Worm (Caenorhabditis elegans) whole organism, mixed stage, embryonic: Measurements from ENCODE around the gene K08C7.6.

Source experiments
- M03D4.4 ChIP-seq: sonication (generic microtip); optimal IDR thresholded peaks from 2 replicates; lab custom pipeline; 2017; ENCODE audit warnings: mild to moderate bottlenecking, missing genetic modification characterization, missing compliant biosample characterization
- bed-3 ChIP-seq: fragments of 200-800 bp; sonication (Bioruptor generic); optimal IDR thresholded peaks from 3 replicates; lab custom pipeline; 2018; ENCODE audit warnings: mild to moderate bottlenecking, missing genetic modification characterization, moderate library complexity, missing compliant biosample characterization
- blmp-1 ChIP-seq: fragments of 150-350 bp; optimal IDR thresholded peaks from 2 replicates; lab custom pipeline; 2014; ENCODE audit warnings: missing biosample characterization, missing genetic modification characterization
- ceh-39 ChIP-seq: fragments of 150-350 bp; optimal IDR thresholded peaks from 2 replicates; lab custom pipeline; 2014; ENCODE audit warnings: missing biosample characterization, missing genetic modification characterization
- ceh-43 ChIP-seq: fragments of 200-800 bp; sonication (Bioruptor generic); optimal IDR thresholded peaks from 2 replicates; lab custom pipeline; 2018; ENCODE audit warnings: mild to moderate bottlenecking, missing genetic modification characterization, moderate library complexity, missing compliant biosample characterization
- ceh-83 ChIP-seq: fragments of 200-800 bp; sonication (Bioruptor generic); optimal IDR thresholded peaks from 2 replicates; lab custom pipeline; 2018; ENCODE audit warnings: mild to moderate bottlenecking, missing genetic modification characterization, missing compliant biosample characterization
- ces-1 ChIP-seq: fragments of 150-350 bp; optimal IDR thresholded peaks from 2 replicates; lab custom pipeline; 2014; ENCODE audit warnings: missing biosample characterization, missing genetic modification reagents, missing genetic modification characterization
- cnd-1 ChIP-seq: fragments of 200-800 bp; sonication (Bioruptor generic); optimal IDR thresholded peaks from 2 replicates; lab custom pipeline; 2018; ENCODE audit warnings: mild to moderate bottlenecking, missing genetic modification characterization, missing compliant biosample characterization
- elt-1 ChIP-seq: sonication (generic microtip); optimal IDR thresholded peaks from 2 replicates; lab custom pipeline; 2017; ENCODE audit warnings: missing genetic modification characterization, mild to moderate bottlenecking, missing compliant biosample characterization, antibody characterized with exemption, moderate library complexity, borderline replicate concordance; ENCODE audit not compliant: insufficient read depth
- elt-3 ChIP-seq: fragments of 150-350 bp; optimal IDR thresholded peaks from 2 replicates; lab custom pipeline; 2014; ENCODE audit warnings: missing biosample characterization, missing genetic modification characterization
- flh-1 ChIP-seq: fragments of 200-800 bp; sonication (Bioruptor generic); optimal IDR thresholded peaks from 2 replicates; lab custom pipeline; 2018; ENCODE audit warnings: mild to moderate bottlenecking, missing genetic modification characterization, moderate library complexity, missing compliant biosample characterization
- ham-2 ChIP-seq: fragments of 200-800 bp; sonication (Bioruptor generic); optimal IDR thresholded peaks from 2 replicates; lab custom pipeline; 2018; ENCODE audit warnings: mild to moderate bottlenecking, missing genetic modification characterization, missing compliant biosample characterization
- hlh-1 ChIP-seq: fragments of 150-350 bp; optimal IDR thresholded peaks from 2 replicates; lab custom pipeline; 2014; ENCODE audit warnings: missing biosample characterization, missing genetic modification reagents, missing genetic modification characterization
- lin-32 ChIP-seq: fragments of 200-800 bp; sonication (Bioruptor generic); optimal IDR thresholded peaks from 2 replicates; lab custom pipeline; 2018; ENCODE audit warnings: mild to moderate bottlenecking, missing genetic modification characterization, missing compliant biosample characterization
- lsy-2 ChIP-seq: fragments of 150-350 bp; optimal IDR thresholded peaks from 2 replicates; lab custom pipeline; 2014; ENCODE audit warnings: missing biosample characterization, missing genetic modification characterization
- mab-5 ChIP-seq: fragments of 150-350 bp; optimal IDR thresholded peaks from 2 replicates; lab custom pipeline; 2014; ENCODE audit warnings: missing biosample characterization, missing genetic modification characterization
- mep-1 ChIP-seq: fragments of 150-350 bp; optimal IDR thresholded peaks from 2 replicates; lab custom pipeline; 2017; ENCODE audit warnings: missing biosample characterization, missing genetic modification reagents, missing genetic modification characterization, inconsistent platforms
- mls-2 ChIP-seq: sonication (generic microtip); optimal IDR thresholded peaks from 2 replicates; lab custom pipeline; 2016; ENCODE audit warnings: mild to moderate bottlenecking, missing genetic modification characterization, moderate library complexity, missing compliant biosample characterization
- nhr-12 ChIP-seq: fragments of 150-350 bp; optimal IDR thresholded peaks from 2 replicates; lab custom pipeline; 2014; ENCODE audit warnings: missing biosample characterization, missing genetic modification characterization
- nhr-2 ChIP-seq: fragments of 150-350 bp; optimal IDR thresholded peaks from 2 replicates; lab custom pipeline; 2014; ENCODE audit warnings: missing biosample characterization, missing genetic modification characterization
- nhr-237 ChIP-seq: fragments of 150-350 bp; optimal IDR thresholded peaks from 2 replicates; lab custom pipeline; 2014; ENCODE audit warnings: missing biosample characterization, missing genetic modification characterization
- nhr-28 ChIP-seq: fragments of 150-350 bp; optimal IDR thresholded peaks from 2 replicates; lab custom pipeline; 2014; ENCODE audit warnings: missing biosample characterization, missing genetic modification characterization
- pha-4 ChIP-seq: fragments of 150-350 bp; optimal IDR thresholded peaks from 2 replicates; lab custom pipeline; 2018; ENCODE audit warnings: missing biosample characterization, missing genetic modification reagents, missing genetic modification characterization
- sem-2 ChIP-seq: fragments of 200-800 bp; sonication (Bioruptor generic); optimal IDR thresholded peaks from 2 replicates; lab custom pipeline; 2018; ENCODE audit warnings: mild to moderate bottlenecking, missing genetic modification characterization, missing compliant biosample characterization
- snpc-4 ChIP-seq: fragments of 150-350 bp; optimal IDR thresholded peaks from 2 replicates; lab custom pipeline; 2014; ENCODE audit warnings: missing biosample characterization, missing genetic modification characterization
- sptf-1 ChIP-seq: sonication (generic microtip); optimal IDR thresholded peaks from 2 replicates; lab custom pipeline; 2017; ENCODE audit warnings: mild to moderate bottlenecking, missing genetic modification characterization, moderate library complexity, missing compliant biosample characterization
- tbx-8 ChIP-seq: fragments of 200-800 bp; sonication (Bioruptor generic); optimal IDR thresholded peaks from 2 replicates; lab custom pipeline; 2018; ENCODE audit warnings: mild to moderate bottlenecking, missing genetic modification characterization, moderate library complexity, missing compliant biosample characterization
- unc-120 ChIP-seq: sonication (generic microtip); optimal IDR thresholded peaks from 2 replicates; lab custom pipeline; 2017; ENCODE audit warnings: missing genetic modification characterization, missing compliant biosample characterization; ENCODE audit not compliant: poor library complexity, severe bottlenecking
- unc-39 ChIP-seq: fragments of 150-350 bp; optimal IDR thresholded peaks from 2 replicates; lab custom pipeline; 2014; ENCODE audit warnings: missing biosample characterization, missing genetic modification characterization
- unc-62 ChIP-seq: fragments of 150-350 bp; optimal IDR thresholded peaks from 2 replicates; lab custom pipeline; 2014; ENCODE audit warnings: missing biosample characterization, missing genetic modification reagents, missing genetic modification characterization
- zip-8 ChIP-seq: fragments of 150-350 bp; optimal IDR thresholded peaks from 2 replicates; lab custom pipeline; 2014; ENCODE audit warnings: missing biosample characterization, missing genetic modification characterization
- ztf-11 ChIP-seq: fragments of 150-350 bp; optimal IDR thresholded peaks from 2 replicates; lab custom pipeline; 2014; ENCODE audit warnings: missing biosample characterization, missing genetic modification characterization

Gene K08C7.6

ce11 chrIV:10705176-10705575, 19.5 kb upstream of the K08C7.6 start, which contains the start of gene R102.10:
TSS of gene R102.10 (plus strand) at chrIV:10705476.
- TF ChIP-seq sptf-1 (tag; lab: Kevin White, UChicago) (no peak), M03D4.4 (tag; lab: Kevin White, UChicago) (no peak), nhr-237 (no peak), nhr-12 (tag; lab: Kevin White, UChicago) (no peak), cnd-1 (no peak), lsy-2 (tag; lab: Kevin White, UChicago) (no peak), flh-1 (GFP tag; lab: Kevin White, UChicago) (no peak), zip-8 (tag; lab: Kevin White, UChicago) (no peak), sem-2 (GFP tag; lab: Kevin White, UChicago) (no peak), elt-1 (tag; lab: Kevin White, UChicago) (no peak), mls-2 (no peak), mep-1 (tag; lab: Kevin White, UChicago) (no peak), ztf-11 (no peak), ces-1 (GFP tag; lab: Kevin White, UChicago) (no peak)

ce11 chrIV:10701866-10702458, 16.3 kb upstream of the K08C7.6 start:
- TF ChIP-seq bed-3 (GFP tag; lab: Kevin White, UChicago) (no peak), cnd-1 (no peak), unc-120 (tag; lab: Kevin White, UChicago) (no peak), flh-1 (GFP tag; lab: Kevin White, UChicago) (no peak), nhr-237 (no peak), nhr-2 (tag; lab: Kevin White, UChicago) (no peak), pha-4 (no peak), blmp-1 (tag; lab: Kevin White, UChicago) (no peak), ces-1 (GFP tag; lab: Kevin White, UChicago) (no peak), mep-1 (tag; lab: Kevin White, UChicago) (no peak), ceh-43 (GFP tag; lab: Kevin White, UChicago) (no peak), nhr-28 (no peak), lsy-2 (tag; lab: Kevin White, UChicago) (no peak), mls-2 (no peak), ceh-39 (tag; lab: Kevin White, UChicago) (no peak), unc-62 (GFP tag; lab: Kevin White, UChicago) (no peak), M03D4.4 (tag; lab: Kevin White, UChicago) (no peak)

ce11 chrIV:10699660-10700059, 14.0 kb upstream of the K08C7.6 start, which contains the start of gene R102.11:
TSS of gene R102.11 (minus strand) at chrIV:10699760.
- TF ChIP-seq lin-32, result no peak
- no peak for TF ChIP-seq mab-5 (tag; lab: Kevin White, UChicago)
- TF ChIP-seq nhr-2 (tag; lab: Kevin White, UChicago), result no peak
- no peak for TF ChIP-seq elt-1 (tag; lab: Kevin White, UChicago)
- no peak for TF ChIP-seq pha-4
- no peak for TF ChIP-seq ceh-43 (GFP tag; lab: Kevin White, UChicago)
- no peak for TF ChIP-seq ceh-39 (tag; lab: Kevin White, UChicago)
- TF ChIP-seq snpc-4 (tag; lab: Kevin White, UChicago), result no peak
- no peak for TF ChIP-seq sptf-1 (tag; lab: Kevin White, UChicago)

- no peak for TF ChIP-seq hlh-1 (tag; lab: Kevin White, UChicago)
- TF ChIP-seq tbx-8 (GFP tag; lab: Kevin White, UChicago), result no peak
- no peak for TF ChIP-seq mab-5 (tag; lab: Kevin White, UChicago)
- TF ChIP-seq snpc-4 (tag; lab: Kevin White, UChicago), result no peak
- TF ChIP-seq nhr-12 (tag; lab: Kevin White, UChicago), result no peak
- no peak for TF ChIP-seq zip-8 (tag; lab: Kevin White, UChicago)
- no peak for TF ChIP-seq ztf-11
- no peak for TF ChIP-seq ceh-43 (GFP tag; lab: Kevin White, UChicago)
- TF ChIP-seq sptf-1 (tag; lab: Kevin White, UChicago), result no peak
- no peak for TF ChIP-seq mls-2
- no peak for TF ChIP-seq nhr-2 (tag; lab: Kevin White, UChicago)
- TF ChIP-seq bed-3 (GFP tag; lab: Kevin White, UChicago), result no peak
Measured at ce11 chrIV:10699000-10699399, 13.3 kb upstream of the K08C7.6 start.

- TF ChIP-seq unc-39 (no peak), mab-5 (tag; lab: Kevin White, UChicago) (no peak), nhr-237 (no peak), pha-4 (no peak), ces-1 (GFP tag; lab: Kevin White, UChicago) (no peak), M03D4.4 (tag; lab: Kevin White, UChicago) (no peak), blmp-1 (tag; lab: Kevin White, UChicago) (no peak), ham-2 (GFP tag; lab: Kevin White, UChicago) (no peak), elt-3 (no peak), ceh-39 (tag; lab: Kevin White, UChicago) (no peak), nhr-2 (tag; lab: Kevin White, UChicago) (no peak), ceh-83 (no peak), unc-120 (tag; lab: Kevin White, UChicago) (no peak)
Measured at ce11 chrIV:10698486-10698885, 12.8 kb upstream of the K08C7.6 start.
